Fruit fly (Drosophila melanogaster): ENCODE measurements around the gene amn.

Gene amn

DNA sequence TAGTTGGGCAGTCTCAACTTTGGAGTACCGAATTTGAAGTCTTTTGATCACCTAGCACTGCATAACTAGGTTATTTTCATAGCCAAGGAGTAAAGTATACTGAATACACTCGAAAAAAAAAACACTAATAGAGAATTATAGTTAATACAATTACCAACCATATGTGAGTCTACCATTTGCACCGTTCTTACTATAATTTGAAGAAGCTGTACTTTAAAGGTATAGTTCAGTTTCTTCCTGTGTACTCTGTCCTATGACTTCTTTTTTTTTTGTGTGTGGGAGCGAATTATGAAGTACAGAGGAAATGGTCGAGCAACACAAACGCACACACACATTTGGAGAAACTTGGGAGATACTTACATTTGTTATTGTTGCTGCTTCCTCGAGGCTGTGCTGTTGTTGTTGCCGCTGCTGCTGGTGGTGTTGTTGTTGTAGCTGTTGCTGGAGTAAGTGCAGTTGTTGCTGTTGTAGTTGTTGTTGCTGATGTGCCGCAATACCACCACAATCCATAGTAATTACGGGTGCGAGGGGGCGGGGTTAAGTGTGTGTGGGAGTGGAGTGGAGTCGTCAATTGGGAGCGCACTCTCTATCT is 39.3 kb downstream of the amn start:
- TF ChIP-seq CG32121 (GFP tag; IDR thresholded peaks at IDR 0.05) (peak; percentile 94), CG34367 (tag; optimal IDR thresholded peaks at IDR 0.05) (peak; percentile 89), CG10348 (GFP tag; IDR thresholded peaks at IDR 0.05) (peak; percentile 55), rn (GFP tag; IDR thresholded peaks at IDR 0.05) (peak; percentile 86), fd96Ca (GFP tag; IDR thresholded peaks at IDR 0.05) (peak; percentile 81), CG13204 (GFP tag; optimal IDR thresholded peaks at IDR 0.05) (peak; percentile 64), CG9948 (tag; optimal IDR thresholded peaks at IDR 0.05) (peak; percentile 93), Ets98B (GFP tag; IDR thresholded peaks at IDR 0.05) (peak; percentile 93), CG15710 (tag; optimal IDR thresholded peaks at IDR 0.05) (peak; percentile 90), CG12605 (GFP tag; IDR thresholded peaks at IDR 0.05) (peak; percentile 91), Pif1A (GFP tag; optimal IDR thresholded peaks at IDR 0.05) (peak; percentile 93), gl (tag; optimal IDR thresholded peaks at IDR 0.05) (peak; percentile 76), CG14655 (GFP tag; optimal IDR thresholded peaks at IDR 0.05) (peak; percentile 96), Snoo (tag; optimal IDR thresholded peaks at IDR 0.05) (peak; percentile 82), EcR (GFP tag; optimal IDR thresholded peaks at IDR 0.05) (no peak), CG8301 (tag; optimal IDR thresholded peaks at IDR 0.05) (peak; percentile 95), CG8159 (tag; optimal IDR thresholded peaks at IDR 0.05) (peak; percentile 89), Pif1B (GFP tag; optimal IDR thresholded peaks at IDR 0.05) (peak; percentile 85), CG17806 (tag; optimal IDR thresholded peaks at IDR 0.05) (peak; percentile 93), D1 (tag; optimal IDR thresholded peaks at IDR 0.05) (no peak), CG4496 (GFP tag; IDR thresholded peaks at IDR 0.05) (peak; percentile 98)

DNA sequence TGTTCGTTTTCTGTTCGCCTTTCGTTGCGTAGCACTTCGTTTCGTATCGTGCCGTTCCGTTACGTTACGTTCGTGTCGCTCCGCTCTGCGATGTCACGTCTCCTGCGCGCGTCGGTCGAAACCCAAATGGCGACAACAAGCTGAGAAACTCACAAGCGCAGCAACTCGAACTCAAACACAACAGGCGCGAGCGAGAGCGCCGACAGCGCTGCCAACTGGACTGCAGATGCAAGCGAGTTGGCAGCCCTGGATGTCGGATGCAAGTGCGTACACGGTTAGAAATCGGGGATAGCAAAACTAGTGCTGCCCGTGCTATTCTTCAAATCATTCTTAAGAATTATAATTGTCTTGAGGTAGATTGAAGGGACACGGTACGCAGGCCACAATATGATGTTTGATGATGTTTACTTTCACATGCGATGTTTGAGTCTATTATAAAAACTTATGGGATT is 41.5 kb downstream of the amn start:
- TF ChIP-seq CG14655 (GFP tag; optimal IDR thresholded peaks at IDR 0.05) (peak; percentile 69), CG13204 (GFP tag; optimal IDR thresholded peaks at IDR 0.05) (peak; percentile 62), rn (GFP tag; IDR thresholded peaks at IDR 0.05) (peak; percentile 60; the same call in 1 of the 2 replicates), CG10348 (GFP tag; IDR thresholded peaks at IDR 0.05) (no peak), CG9948 (tag; optimal IDR thresholded peaks at IDR 0.05) (peak; percentile 48), Ets98B (GFP tag; IDR thresholded peaks at IDR 0.05) (peak; percentile 78), CG32121 (GFP tag; IDR thresholded peaks at IDR 0.05) (peak; percentile 71), CG17806 (tag; optimal IDR thresholded peaks at IDR 0.05) (peak; percentile 48), CG34367 (tag; optimal IDR thresholded peaks at IDR 0.05) (peak; percentile 36), CG8301 (tag; optimal IDR thresholded peaks at IDR 0.05) (peak; percentile 64), Pif1A (GFP tag; optimal IDR thresholded peaks at IDR 0.05) (peak; percentile 40), Pif1B (GFP tag; optimal IDR thresholded peaks at IDR 0.05) (peak; percentile 53), EcR (GFP tag; optimal IDR thresholded peaks at IDR 0.05) (peak; percentile 30), CG4496 (GFP tag; IDR thresholded peaks at IDR 0.05) (peak; percentile 86), CG15710 (tag; optimal IDR thresholded peaks at IDR 0.05) (peak; percentile 35), gl (tag; optimal IDR thresholded peaks at IDR 0.05) (no peak), CG8159 (tag; optimal IDR thresholded peaks at IDR 0.05) (peak; percentile 57), Snoo (tag; optimal IDR thresholded peaks at IDR 0.05) (peak; percentile 24), CG12605 (GFP tag; IDR thresholded peaks at IDR 0.05) (peak; percentile 48), D1 (tag; optimal IDR thresholded peaks at IDR 0.05) (no peak), fd96Ca (GFP tag; IDR thresholded peaks at IDR 0.05) (peak; percentile 86)

DNA sequence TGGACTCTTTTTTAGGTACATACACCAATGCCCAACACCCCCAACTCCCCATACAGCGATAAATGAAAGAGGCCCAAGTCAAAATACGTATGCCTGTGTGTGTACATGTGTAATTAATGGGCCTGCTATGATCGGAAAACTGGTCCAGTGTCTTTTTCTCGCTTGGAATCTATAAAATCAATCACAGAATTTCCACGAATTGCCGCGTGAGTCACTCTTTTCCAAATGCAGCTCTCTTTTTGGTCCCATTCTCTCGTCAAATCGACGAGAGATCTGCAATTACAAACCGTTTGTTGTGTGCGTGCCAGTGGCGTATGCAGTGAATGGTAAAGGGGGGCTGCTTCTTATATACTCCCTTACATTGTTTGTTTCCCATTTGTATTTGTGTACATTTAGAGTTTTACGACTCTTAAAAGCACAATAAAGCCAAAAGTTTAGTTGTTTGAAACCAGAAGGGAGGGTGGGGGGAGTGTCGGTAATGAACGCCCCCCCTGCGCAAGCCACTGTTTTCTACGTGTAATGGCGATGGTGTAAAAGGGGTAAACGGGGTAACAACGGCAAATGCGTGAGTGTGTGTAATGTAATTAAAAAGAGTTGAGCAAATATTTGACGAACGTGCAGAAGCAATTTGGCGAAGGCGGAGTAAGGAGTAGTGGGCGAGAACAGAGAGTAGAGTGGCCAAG is 43.0 kb downstream of the amn start:
- TF ChIP-seq CG8159 (tag; optimal IDR thresholded peaks at IDR 0.05) (peak; percentile 92), CG14655 (GFP tag; optimal IDR thresholded peaks at IDR 0.05) (peak; percentile 94), Pif1A (GFP tag; optimal IDR thresholded peaks at IDR 0.05) (peak; percentile 97), Snoo (tag; optimal IDR thresholded peaks at IDR 0.05) (peak; percentile 90), fd96Ca (GFP tag; IDR thresholded peaks at IDR 0.05) (peak; percentile 98), D1 (tag; optimal IDR thresholded peaks at IDR 0.05) (peak; percentile 31), EcR (GFP tag; optimal IDR thresholded peaks at IDR 0.05) (no peak), CG12605 (GFP tag; IDR thresholded peaks at IDR 0.05) (peak; percentile 89), CG9948 (tag; optimal IDR thresholded peaks at IDR 0.05) (peak; percentile 92), Pif1B (GFP tag; optimal IDR thresholded peaks at IDR 0.05) (peak; percentile 91), CG15710 (tag; optimal IDR thresholded peaks at IDR 0.05) (peak; percentile 95), CG32121 (GFP tag; IDR thresholded peaks at IDR 0.05) (peak; percentile 98), Ets98B (GFP tag; IDR thresholded peaks at IDR 0.05) (peak; percentile 96), CG10348 (GFP tag; IDR thresholded peaks at IDR 0.05) (peak; percentile 95), CG8301 (tag; optimal IDR thresholded peaks at IDR 0.05) (peak; percentile 93), CG17806 (tag; optimal IDR thresholded peaks at IDR 0.05) (peak; percentile 91), CG4496 (GFP tag; IDR thresholded peaks at IDR 0.05) (peak; percentile 98), rn (GFP tag; IDR thresholded peaks at IDR 0.05) (peak; percentile 94), CG13204 (GFP tag; optimal IDR thresholded peaks at IDR 0.05) (peak; percentile 89), CG34367 (tag; optimal IDR thresholded peaks at IDR 0.05) (peak; percentile 88), gl (tag; optimal IDR thresholded peaks at IDR 0.05) (peak; percentile 80)

DNA sequence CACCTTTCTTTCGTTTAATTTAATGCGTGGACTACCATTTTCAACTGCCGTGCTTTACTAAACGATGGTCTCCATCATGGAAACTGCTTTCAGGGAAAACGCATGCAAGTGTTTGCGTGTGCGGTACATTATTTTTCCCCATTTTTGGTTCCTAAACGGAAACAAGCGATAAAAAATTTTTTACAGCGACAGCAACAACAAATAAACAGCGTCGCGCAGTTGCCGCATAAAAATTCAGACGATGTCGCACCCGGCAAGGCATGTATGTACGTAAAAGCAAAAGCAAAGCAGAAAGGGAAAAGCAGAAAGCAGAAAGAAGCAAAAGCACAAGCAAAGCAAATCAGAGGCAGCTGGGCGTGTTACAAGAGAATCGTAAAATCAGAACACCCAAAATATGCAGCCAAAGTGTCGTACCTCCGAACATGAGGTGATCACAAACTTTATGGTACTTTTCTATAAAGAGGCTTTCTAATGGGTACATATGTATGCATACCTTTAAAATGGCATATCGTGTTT is 44.2 kb downstream of the amn start:
- no peak for TF ChIP-seq EcR (GFP tag; optimal IDR thresholded peaks at IDR 0.05)
- no peak for TF ChIP-seq CG8159 (tag; optimal IDR thresholded peaks at IDR 0.05)
- no peak for TF ChIP-seq rn (GFP tag; IDR thresholded peaks at IDR 0.05)
